Worm (Caenorhabditis elegans) whole organism, midembryonic: ENCODE measurements around the gene spdl-1.

Source experiments
- T22C8.4 ChIP-seq: fragments of 200-800 bp; sonication (Bioruptor generic); IDR thresholded peaks from 2 replicates; pipeline ENCODE4 v1.3.6; 2022; ENCODE audit warnings: missing genetic modification characterization, missing compliant biosample characterization
- cog-1 ChIP-seq: sonication (generic microtip); optimal IDR thresholded peaks from 2 replicates; lab custom pipeline; 2016; ENCODE audit warnings: missing genetic modification characterization, missing compliant biosample characterization
- flt-1 ChIP-seq: fragments of 200-800 bp; sonication (Bioruptor generic); IDR thresholded peaks from 2 replicates; pipeline ENCODE4 v1.3.6; 2022; ENCODE audit warnings: missing genetic modification characterization, missing compliant biosample characterization
- klf-2 ChIP-seq: fragments of 200-800 bp; sonication (Bioruptor generic); conservative IDR thresholded peaks from 2 replicates; pipeline ENCODE4 v1.3.6; 2022; ENCODE audit warnings: missing genetic modification reagents, missing genetic modification characterization, missing compliant biosample characterization
- med-1 ChIP-seq: sonication (generic microtip); optimal IDR thresholded peaks from 2 replicates; lab custom pipeline; 2017; ENCODE audit warnings: missing genetic modification characterization, mild to moderate bottlenecking, missing compliant biosample characterization, antibody characterized with exemption, missing genetic modification reagents; ENCODE audit not compliant: insufficient read depth
- ref-1 ChIP-seq: fragments of 200-800 bp; sonication (Bioruptor generic); conservative IDR thresholded peaks from 2 replicates; pipeline ENCODE4 v1.3.6; 2022; ENCODE audit warnings: missing genetic modification reagents, missing genetic modification characterization, missing compliant biosample characterization
- tab-1 ChIP-seq: fragments of 200-800 bp; sonication (Bioruptor generic); IDR thresholded peaks from 2 replicates; pipeline ENCODE4 v1.3.6; 2022; ENCODE audit warnings: missing genetic modification characterization, missing compliant biosample characterization
- ztf-29 ChIP-seq: fragments of 200-800 bp; sonication (Bioruptor generic); IDR thresholded peaks from 2 replicates; pipeline ENCODE4 v1.3.6; 2022; ENCODE audit warnings: missing genetic modification reagents, missing genetic modification characterization, missing compliant biosample characterization

- no peak for TF ChIP-seq T22C8.4 (GFP tag; lab: Robert Waterston, UW)
- TF ChIP-seq cog-1 (tag; lab: Kevin White, UChicago): peak; percentile 57
- TF ChIP-seq flt-1: no peak
- TF ChIP-seq med-1 (GFP tag; lab: Kevin White, UChicago): no peak
- no peak for TF ChIP-seq ztf-29 (GFP tag; lab: Robert Waterston, UW)
- TF ChIP-seq ref-1: no peak
- 0 out of 2 replicates have a peak, but pooled peaks have one; percentile 32 for TF ChIP-seq tab-1 (GFP tag; lab: Robert Waterston, UW)
- no peak for TF ChIP-seq klf-2 (GFP tag; lab: Robert Waterston, UW)
These were observed 32.8 kb downstream of the spdl-1 start for ce11 chrII:7814215-7814614.
